Fruit fly (Drosophila melanogaster) Kc167 (cell line): ENCODE results near the gene CG14841.

Experiments
- Myc ChIP-seq: fragments of >200 bp; optimal IDR thresholded peaks from 2 replicates; lab custom pipeline; 2017; ENCODE audit warnings: missing external identifiers
- h ChIP-seq: fragments of >200 bp; optimal IDR thresholded peaks from 3 replicates; lab custom pipeline; 2018; ENCODE audit warnings: missing external identifiers
- insv ChIP-seq: fragments of >200 bp; optimal IDR thresholded peaks from 3 replicates; lab custom pipeline; 2018; ENCODE audit warnings: missing external identifiers

dm6 chr3R:14299891-14300290 lies 37.7 kb upstream of the CG14841 start:
- TF ChIP-seq insv (lab: Kevin White, UChicago) (no peak), h (lab: Kevin White, UChicago) (no peak), Myc (lab: Kevin White, UChicago) (no peak)
